Worm (Caenorhabditis elegans): ENCODE data around the gene arrd-24.

The arrd-24 gene

DNA sequence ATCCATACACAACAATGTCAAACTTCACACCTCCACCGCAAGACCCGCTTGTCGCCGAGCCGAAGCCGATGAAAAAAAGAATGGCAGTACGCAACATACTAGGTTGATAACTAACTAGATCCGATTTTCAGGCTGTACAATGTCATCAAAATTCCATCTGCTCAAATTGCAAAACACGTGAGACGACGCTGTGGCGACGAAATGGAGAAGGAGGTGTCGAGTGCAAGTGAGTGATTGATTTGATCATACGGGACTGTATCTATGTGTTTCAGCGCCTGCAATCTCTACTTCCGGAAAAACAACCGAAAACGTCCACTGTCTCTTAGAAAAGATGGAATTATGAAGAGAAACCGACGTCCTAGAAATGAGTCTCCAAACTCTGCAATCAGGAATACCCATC lies 40.0 kb downstream of the arrd-24 start:
- TF ChIP-seq nhr-23 (tag; optimal IDR thresholded peaks at IDR 0.05) (no peak), nhr-11 (tag; optimal IDR thresholded peaks at IDR 0.05) (no peak), nhr-25 (tag; optimal IDR thresholded peaks at IDR 0.05) (no peak), ztf-1 (GFP tag; conservative IDR thresholded peaks at IDR 0.05) (no peak), elt-1 (tag; optimal IDR thresholded peaks at IDR 0.05) (no peak), nhr-21 (tag; optimal IDR thresholded peaks at IDR 0.05) (peak; percentile 9), peb-1 (tag; optimal IDR thresholded peaks at IDR 0.05) (no peak), unc-62 (GFP tag; optimal IDR thresholded peaks at IDR 0.05) (no peak)

DNA sequence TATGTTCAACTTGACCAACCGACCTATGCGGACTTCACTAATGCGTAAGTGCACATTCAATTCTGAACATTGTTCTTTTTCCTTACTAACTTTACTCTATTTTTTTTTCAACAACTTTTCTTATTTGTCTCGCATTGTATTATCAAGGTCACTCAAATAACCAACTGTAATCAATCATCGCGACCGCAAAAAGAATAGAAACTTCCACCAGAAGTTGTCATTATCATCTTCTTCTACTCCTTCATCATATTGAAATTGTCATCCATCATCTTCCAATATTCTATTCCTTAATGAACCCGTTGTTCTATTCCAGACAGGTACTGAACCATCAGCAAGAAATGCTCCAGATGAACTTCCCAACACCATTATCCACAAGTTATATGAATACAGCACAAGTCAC lies 40.9 kb downstream of the arrd-24 start:
- TF ChIP-seq ZK546.5 (tag; optimal IDR thresholded peaks at IDR 0.05) (no peak), sma-9 (GFP tag; optimal IDR thresholded peaks at IDR 0.05) (no peak), sma-9 (tag; optimal IDR thresholded peaks at IDR 0.05) (no peak), unc-39 (tag; optimal IDR thresholded peaks at IDR 0.05) (no peak), sma-3 (GFP tag; optimal IDR thresholded peaks at IDR 0.05) (peak; percentile 5), nhr-21 (tag; optimal IDR thresholded peaks at IDR 0.05) (peak; percentile 19), nhr-25 (tag; optimal IDR thresholded peaks at IDR 0.05) (peak; percentile 19), mdl-1 (tag; optimal IDR thresholded peaks at IDR 0.05) (no peak), lsy-2 (tag; optimal IDR thresholded peaks at IDR 0.05) (no peak), skn-1 (tag; optimal IDR thresholded peaks at IDR 0.05) (no peak), ztf-1 (GFP tag; conservative IDR thresholded peaks at IDR 0.05) (no peak), dmd-4 (tag; optimal IDR thresholded peaks at IDR 0.05) (no peak), crh-2 (tag; optimal IDR thresholded peaks at IDR 0.05) (no peak), R02D3.7 (tag; optimal IDR thresholded peaks at IDR 0.05) (no peak), aly-2 (tag; optimal IDR thresholded peaks at IDR 0.05) (no peak), ztf-11 (tag; optimal IDR thresholded peaks at IDR 0.05) (no peak), sem-4 (tag; optimal IDR thresholded peaks at IDR 0.05) (no peak), nhr-11 (tag; optimal IDR thresholded peaks at IDR 0.05) (no peak), lin-11 (tag; optimal IDR thresholded peaks at IDR 0.05) (no peak), unc-55 (GFP tag; optimal IDR thresholded peaks at IDR 0.05) (no peak), gmeb-1 (tag; optimal IDR thresholded peaks at IDR 0.05) (no peak), mbf-1 (tag; optimal IDR thresholded peaks at IDR 0.05) (no peak), fos-1 (tag; optimal IDR thresholded peaks at IDR 0.05) (no peak), nhr-77 (tag; optimal IDR thresholded peaks at IDR 0.05) (no peak), snpc-4 (tag; optimal IDR thresholded peaks at IDR 0.05) (no peak), mab-5 (tag; optimal IDR thresholded peaks at IDR 0.05) (no peak)

DNA sequence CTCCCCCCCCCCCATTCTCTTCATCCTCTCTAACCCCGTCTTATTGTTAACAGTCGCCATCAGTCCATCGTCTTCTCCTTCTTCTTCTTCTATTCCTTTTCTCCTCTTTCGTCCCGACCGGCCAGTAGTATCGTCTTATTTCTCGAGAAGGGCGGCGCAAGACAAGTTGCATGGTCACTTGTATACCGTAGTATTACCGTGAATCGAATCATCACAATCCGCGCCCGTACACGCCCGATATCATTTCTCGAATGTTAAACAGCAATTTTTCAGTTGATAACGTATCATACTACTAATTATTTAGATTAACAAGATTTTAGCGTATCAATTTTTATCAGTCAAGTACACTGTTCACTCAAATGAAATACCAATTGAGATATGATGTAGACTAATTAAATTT lies 42.4 kb downstream of the arrd-24 start:
- no peak for TF ChIP-seq mdl-1 (tag; optimal IDR thresholded peaks at IDR 0.05)
- peak; percentile 33 for TF ChIP-seq nhr-21 (tag; optimal IDR thresholded peaks at IDR 0.05)
- TF ChIP-seq peb-1 (tag; optimal IDR thresholded peaks at IDR 0.05): no peak
- TF ChIP-seq elt-3 (tag; optimal IDR thresholded peaks at IDR 0.05): peak; percentile 9
- peak in 1 of 2 experiments; percentile 31 for TF ChIP-seq lsy-2 (tag; optimal IDR thresholded peaks at IDR 0.05)
- TF ChIP-seq fos-1 (tag; optimal IDR thresholded peaks at IDR 0.05): no peak

DNA sequence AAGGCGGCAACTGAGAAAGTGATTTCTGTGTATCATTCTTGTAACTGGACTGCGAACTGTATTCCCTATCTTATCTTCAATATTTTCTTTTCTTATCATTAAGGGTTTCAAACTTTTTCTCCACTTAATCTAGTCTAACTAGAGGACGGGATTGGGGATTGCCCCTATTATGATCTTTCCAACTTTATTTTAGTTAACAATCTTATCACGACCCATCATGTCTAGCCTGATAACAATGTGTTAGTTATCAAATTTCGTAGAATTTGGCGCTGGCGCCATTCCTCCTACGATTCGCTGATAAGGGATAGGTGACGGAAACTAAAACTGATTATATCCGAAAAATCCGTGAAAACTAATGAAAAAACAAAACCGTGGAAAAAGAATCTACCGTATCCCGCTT lies 43.0 kb downstream of the arrd-24 start:
- no peak for TF ChIP-seq unc-55 (GFP tag; optimal IDR thresholded peaks at IDR 0.05)
- TF ChIP-seq lin-11 (tag; optimal IDR thresholded peaks at IDR 0.05): no peak
- peak; percentile 54 for TF ChIP-seq fos-1 (tag; optimal IDR thresholded peaks at IDR 0.05)
- no peak for TF ChIP-seq ztf-11 (tag; optimal IDR thresholded peaks at IDR 0.05)
- TF ChIP-seq ceh-82 (tag; optimal IDR thresholded peaks at IDR 0.05): no peak
- TF ChIP-seq elt-3 (tag; optimal IDR thresholded peaks at IDR 0.05): peak; percentile 59
- TF ChIP-seq snpc-4 (tag; optimal IDR thresholded peaks at IDR 0.05): no peak
- TF ChIP-seq crh-2 (tag; optimal IDR thresholded peaks at IDR 0.05): peak; percentile 22
- TF ChIP-seq sma-9 (GFP tag; optimal IDR thresholded peaks at IDR 0.05): peak; percentile 86
- no peak for TF ChIP-seq sma-9 (tag; optimal IDR thresholded peaks at IDR 0.05)
- peak; percentile 17 for TF ChIP-seq sma-3 (GFP tag; optimal IDR thresholded peaks at IDR 0.05)
- TF ChIP-seq unc-62 (GFP tag; optimal IDR thresholded peaks at IDR 0.05): no peak

DNA sequence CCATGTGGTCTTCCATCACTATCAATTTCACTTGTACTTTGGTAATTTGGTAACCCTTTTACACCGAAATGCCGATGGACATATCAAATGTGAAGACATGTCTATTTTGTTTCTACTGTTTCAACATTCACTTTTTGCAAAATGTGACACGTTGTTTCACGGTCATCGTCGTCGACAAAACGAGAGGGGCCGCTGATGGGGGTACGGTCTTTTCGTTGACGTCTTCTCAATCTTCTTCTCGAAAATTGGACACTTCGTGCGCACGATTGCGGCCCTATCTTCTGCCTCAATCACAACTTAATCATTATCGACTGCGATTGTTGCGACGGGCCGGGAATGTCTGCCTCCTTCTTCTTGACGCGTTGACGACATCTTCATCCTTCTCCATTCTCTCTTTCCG lies 43.6 kb downstream of the arrd-24 start:
- TF ChIP-seq nhr-25 (tag; optimal IDR thresholded peaks at IDR 0.05) (peak; percentile 20), nhr-10 (tag; optimal IDR thresholded peaks at IDR 0.05) (no peak), unc-39 (tag; optimal IDR thresholded peaks at IDR 0.05) (no peak), nhr-23 (tag; optimal IDR thresholded peaks at IDR 0.05) (no peak), peb-1 (tag; optimal IDR thresholded peaks at IDR 0.05) (no peak), lin-13 (GFP tag; optimal IDR thresholded peaks at IDR 0.05) (no peak), ceh-16 (tag; optimal IDR thresholded peaks at IDR 0.05) (peak; percentile 51), ztf-11 (tag; optimal IDR thresholded peaks at IDR 0.05) (no peak), nhr-129 (tag; optimal IDR thresholded peaks at IDR 0.05) (peak; percentile 16), ZK546.5 (tag; optimal IDR thresholded peaks at IDR 0.05) (no peak), sma-9 (GFP tag; optimal IDR thresholded peaks at IDR 0.05) (peak; percentile 22), sma-9 (tag; optimal IDR thresholded peaks at IDR 0.05) (no peak), crh-2 (tag; optimal IDR thresholded peaks at IDR 0.05) (peak; percentile 46), blmp-1 (tag; optimal IDR thresholded peaks at IDR 0.05; ENCODE audit: insufficient read depth) (peak; percentile 79), nhr-237 (tag; optimal IDR thresholded peaks at IDR 0.05) (no peak), sma-3 (GFP tag; optimal IDR thresholded peaks at IDR 0.05) (peak; percentile 32), fos-1 (tag; optimal IDR thresholded peaks at IDR 0.05) (no peak), ama-1 (optimal IDR thresholded peaks at IDR 0.05) (no peak), nhr-21 (tag; optimal IDR thresholded peaks at IDR 0.05) (peak; percentile 63), sem-4 (tag; optimal IDR thresholded peaks at IDR 0.05) (no peak), ztf-1 (GFP tag; conservative IDR thresholded peaks at IDR 0.05) (no peak)

Data from whole organism, L2 larva.